Worm (Caenorhabditis elegans) whole organism, mixed stage, embryonic: ENCODE results near the gene mdmh-35.

Experiments
- elt-1 ChIP-seq: sonication (generic microtip); optimal IDR thresholded peaks from 2 replicates; lab custom pipeline; 2017; ENCODE audit warnings: missing genetic modification characterization, mild to moderate bottlenecking, missing compliant biosample characterization, antibody characterized with exemption, moderate library complexity, borderline replicate concordance; ENCODE audit not compliant: insufficient read depth
- mep-1 ChIP-seq: fragments of 150-350 bp; optimal IDR thresholded peaks from 2 replicates; lab custom pipeline; 2017; ENCODE audit warnings: missing biosample characterization, missing genetic modification reagents, missing genetic modification characterization, inconsistent platforms
- nhr-12 ChIP-seq: fragments of 150-350 bp; optimal IDR thresholded peaks from 2 replicates; lab custom pipeline; 2014; ENCODE audit warnings: missing biosample characterization, missing genetic modification characterization
- nhr-237 ChIP-seq: fragments of 150-350 bp; optimal IDR thresholded peaks from 2 replicates; lab custom pipeline; 2014; ENCODE audit warnings: missing biosample characterization, missing genetic modification characterization
- nhr-28 ChIP-seq: fragments of 150-350 bp; optimal IDR thresholded peaks from 2 replicates; lab custom pipeline; 2014; ENCODE audit warnings: missing biosample characterization, missing genetic modification characterization
- unc-39 ChIP-seq: fragments of 150-350 bp; optimal IDR thresholded peaks from 2 replicates; lab custom pipeline; 2014; ENCODE audit warnings: missing biosample characterization, missing genetic modification characterization

- TF ChIP-seq mep-1 = no peak
- no peak for TF ChIP-seq elt-1
- TF ChIP-seq nhr-28 (tag; lab: Kevin White, UChicago) = no peak
- no peak for TF ChIP-seq nhr-237 (tag; lab: Kevin White, UChicago)
- TF ChIP-seq nhr-12 = no peak
- TF ChIP-seq unc-39 (tag; lab: Kevin White, UChicago) = no peak
These were observed 49.5 kb downstream of the mdmh-35 start for ce11 chrII:7806054-7806453.
